Worm (Caenorhabditis elegans): ENCODE measurements around the gene adt-1.

adt-1 gene

DNA sequence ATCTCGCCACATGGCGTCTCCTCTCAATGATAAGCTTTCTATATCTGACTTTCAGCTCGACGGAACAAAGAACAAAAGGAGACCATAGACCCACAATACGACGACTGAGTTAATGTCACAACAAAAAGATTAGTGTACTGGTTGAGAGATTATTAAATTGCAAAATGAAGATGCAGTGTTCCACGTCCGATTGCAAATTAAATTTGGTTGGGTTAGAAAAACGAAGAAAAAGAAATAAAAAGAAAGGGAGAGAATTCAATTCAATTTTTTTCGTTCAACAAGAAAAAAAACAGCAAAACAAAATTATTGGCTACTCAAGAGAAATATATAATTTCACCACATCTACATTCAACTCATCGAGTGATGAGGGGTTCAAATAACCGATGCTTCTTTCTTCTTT is 47.2 kb upstream of the adt-1 start:
- no peak for TF ChIP-seq lag-1 (GFP tag; IDR thresholded peaks at IDR 0.05)
- TF ChIP-seq F49E8.2 (tag; optimal IDR thresholded peaks at IDR 0.05; ENCODE audit: insufficient read depth), result no peak
- peak; percentile 13 for TF ChIP-seq somi-1 (GFP tag; optimal IDR thresholded peaks at IDR 0.05)

DNA sequence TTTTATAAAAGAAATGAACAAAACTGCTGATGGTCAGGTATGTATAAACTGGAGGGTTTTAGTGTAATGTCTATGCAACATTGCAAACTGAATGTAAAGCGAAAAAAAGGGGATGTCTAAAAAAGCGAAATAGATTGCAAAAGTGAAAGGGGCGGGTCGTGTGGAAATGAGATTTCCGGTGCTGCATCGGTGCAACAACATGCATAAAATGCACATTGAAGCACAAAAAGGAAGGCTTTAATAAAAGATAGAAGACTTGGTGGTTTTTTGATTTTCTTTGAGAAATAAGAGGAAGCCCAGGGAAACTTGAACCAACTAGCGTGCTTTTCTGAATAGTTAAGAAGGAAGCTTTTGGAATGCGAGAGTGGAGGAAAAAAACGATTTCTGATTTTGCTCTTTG is 46.0 kb upstream of the adt-1 start:
- TF ChIP-seq dpff-1 (tag; optimal IDR thresholded peaks at IDR 0.05) (no peak), K11D2.4 (GFP tag; IDR thresholded peaks at IDR 0.05) (no peak), cebp-2 (GFP tag; IDR thresholded peaks at IDR 0.05) (no peak), Y79H2A.3 (GFP tag; conservative IDR thresholded peaks at IDR 0.05) (no peak), Y56A3A.18 (GFP tag; IDR thresholded peaks at IDR 0.05) (no peak), unc-130 (GFP tag; optimal IDR thresholded peaks at IDR 0.05) (no peak), hlh-26 (GFP tag; conservative IDR thresholded peaks at IDR 0.05) (no peak), F37B4.10 (GFP tag; IDR thresholded peaks at IDR 0.05) (no peak)

DNA sequence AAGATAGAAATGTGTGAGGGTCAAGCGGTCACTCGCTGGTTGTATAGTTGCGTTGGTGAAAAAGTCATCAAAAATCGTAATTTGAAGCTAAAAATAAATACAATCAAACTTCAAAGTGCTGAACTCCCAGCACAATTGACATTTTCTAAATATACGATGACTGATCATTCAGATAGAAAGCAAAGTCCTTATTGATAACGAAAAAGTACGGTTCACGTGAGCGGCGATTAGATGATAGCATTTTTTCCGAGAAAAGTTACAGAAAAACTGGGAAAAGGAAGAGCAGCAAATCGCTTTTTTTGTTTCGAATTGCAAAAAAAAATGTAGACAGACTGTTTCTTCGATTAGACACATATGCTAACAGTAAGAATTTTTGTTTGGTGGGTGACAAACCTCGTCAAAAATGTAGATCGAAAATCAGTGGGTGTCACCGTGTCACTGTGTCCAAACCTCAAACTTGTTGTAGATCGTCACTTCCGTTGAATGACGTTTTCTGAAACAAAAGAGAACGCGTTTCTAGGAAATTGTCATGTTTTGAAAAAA is 44.7 kb upstream of the adt-1 start, which contains the start of gene ivns-1:
TSS of gene ivns-1 (minus strand) at position 493 of the 543 bp plus-strand sequence.
- TF ChIP-seq him-1 (tag; optimal IDR thresholded peaks at IDR 0.05) (no peak), dox-1 (GFP tag; IDR thresholded peaks at IDR 0.05) (0 out of 2 replicates have a peak, but pooled peaks have one; percentile 24), nhr-80 (tag; optimal IDR thresholded peaks at IDR 0.05) (peak; percentile 66)

DNA sequence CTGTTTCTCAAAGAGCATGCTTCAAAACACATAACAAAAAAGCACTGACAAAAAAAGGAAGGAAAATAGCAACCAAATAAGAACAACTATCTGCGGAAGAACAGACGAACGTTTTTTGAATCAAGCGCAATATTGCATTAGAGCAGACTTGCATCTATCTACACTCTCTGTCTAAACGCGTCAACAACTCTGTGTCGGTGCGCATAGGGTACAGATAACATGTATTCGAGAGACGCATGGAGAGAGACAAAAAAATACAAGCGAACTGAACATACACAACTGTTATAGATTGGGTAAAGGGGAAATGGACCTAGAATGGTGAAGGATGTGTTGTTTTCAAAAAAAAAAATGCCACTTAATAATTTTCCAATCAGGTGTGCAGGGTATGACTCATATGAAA is 43.6 kb upstream of the adt-1 start:
- no peak for TF ChIP-seq rpc-1 (optimal IDR thresholded peaks at IDR 0.05)
- TF ChIP-seq rpc-1 (tag; optimal IDR thresholded peaks at IDR 0.05), result no peak
- TF ChIP-seq tbp1 (GFP tag; optimal IDR thresholded peaks at IDR 0.05), result peak; percentile 15
- 0 out of 2 replicates have a peak, but pooled peaks have one; percentile 42 for TF ChIP-seq lin-26 (GFP tag; IDR thresholded peaks at IDR 0.05)
- peak; percentile 35 for TF ChIP-seq lin-40 (tag; optimal IDR thresholded peaks at IDR 0.05)
- TF ChIP-seq ZK185.1 (tag; optimal IDR thresholded peaks at IDR 0.05; ENCODE audit: poor library complexity, severe bottlenecking), result peak; percentile 54
- no peak for TF ChIP-seq cebp-2 (GFP tag; IDR thresholded peaks at IDR 0.05)
- TF ChIP-seq lsy-27 (tag; optimal IDR thresholded peaks at IDR 0.05; ENCODE audit: borderline replicate concordance, insufficient read depth), result no peak
- TF ChIP-seq ztf-28 (GFP tag; IDR thresholded peaks at IDR 0.05), result no peak
- no peak for TF ChIP-seq mes-4 (tag; optimal IDR thresholded peaks at IDR 0.05)
- no peak for TF ChIP-seq die-1 (tag; optimal IDR thresholded peaks at IDR 0.05)
- no peak for TF ChIP-seq F57C9.4 (tag; optimal IDR thresholded peaks at IDR 0.05)
- TF ChIP-seq rcor-1 (GFP tag; IDR thresholded peaks at IDR 0.05), result no peak
- TF ChIP-seq ekl-4 (GFP tag; IDR thresholded peaks at IDR 0.05), result no peak
- no peak for TF ChIP-seq ztf-3 (GFP tag; optimal IDR thresholded peaks at IDR 0.05)
- TF ChIP-seq him-1 (tag; optimal IDR thresholded peaks at IDR 0.05), result no peak
- TF ChIP-seq ceh-27 (GFP tag; optimal IDR thresholded peaks at IDR 0.05), result peak; percentile 46
- no peak for TF ChIP-seq lin-35 (GFP tag; optimal IDR thresholded peaks at IDR 0.05)
- peak in 1 of 2 experiments; percentile 9 for TF ChIP-seq let-607 (tag; optimal IDR thresholded peaks at IDR 0.05)
- TF ChIP-seq rec-8 (tag; optimal IDR thresholded peaks at IDR 0.05), result no peak
- no peak for TF ChIP-seq nfya-2 (GFP tag; IDR thresholded peaks at IDR 0.05)
- TF ChIP-seq lin-54 (GFP tag; optimal IDR thresholded peaks at IDR 0.05), result peak; percentile 12
- no peak for TF ChIP-seq ceh-40 (GFP tag; IDR thresholded peaks at IDR 0.05)
- TF ChIP-seq F52B5.7 (tag; optimal IDR thresholded peaks at IDR 0.05), result no peak
- TF ChIP-seq ztf-22 (GFP tag; optimal IDR thresholded peaks at IDR 0.05), result no peak
- TF ChIP-seq dox-1 (GFP tag; IDR thresholded peaks at IDR 0.05), result 0 out of 2 replicates have a peak, but pooled peaks have one; percentile 42
- TF ChIP-seq ztf-25 (GFP tag; IDR thresholded peaks at IDR 0.05), result no peak
- TF ChIP-seq egl-44 (GFP tag; IDR thresholded peaks at IDR 0.05), result no peak
- TF ChIP-seq efl-1 (GFP tag; optimal IDR thresholded peaks at IDR 0.05), result no peak
- TF ChIP-seq aptf-3 (GFP tag; IDR thresholded peaks at IDR 0.05), result no peak
- no peak for TF ChIP-seq cebp-1 (GFP tag; IDR thresholded peaks at IDR 0.05)
- TF ChIP-seq cebp-1 (tag; optimal IDR thresholded peaks at IDR 0.05), result peak; percentile 43
- no peak for TF ChIP-seq athp-1 (tag; optimal IDR thresholded peaks at IDR 0.05)
